Worm (Caenorhabditis elegans): ENCODE data around the gene str-18.

ce11 chrV:15712385-15712784, 29.4 kb downstream of the str-18 start:
- TF ChIP-seq dao-5 (tag; optimal IDR thresholded peaks at IDR 0.05) (no peak), W03F9.2 (tag; optimal IDR thresholded peaks at IDR 0.05) (no peak), him-1 (tag; optimal IDR thresholded peaks at IDR 0.05) (no peak)
